Worm (Caenorhabditis elegans) whole organism, L3 larva: ENCODE results near the gene ntr-2.

Experiments
- R02D3.7 ChIP-seq: fragments of 150-350 bp; optimal IDR thresholded peaks from 2 replicates; lab custom pipeline; 2014; ENCODE audit warnings: missing biosample characterization, missing genetic modification characterization
- aly-2 ChIP-seq: fragments of 150-350 bp; optimal IDR thresholded peaks from 2 replicates; lab custom pipeline; 2014; ENCODE audit warnings: missing biosample characterization, missing genetic modification characterization
- ama-1 ChIP-seq: fragments of 150-350 bp; optimal IDR thresholded peaks from 2 replicates; lab custom pipeline; 2018
- ceh-28 ChIP-seq: fragments of 150-350 bp; optimal IDR thresholded peaks from 2 replicates; lab custom pipeline; 2014; ENCODE audit warnings: missing biosample characterization, missing genetic modification reagents, missing genetic modification characterization
- ceh-9 ChIP-seq: sonication (generic microtip); optimal IDR thresholded peaks from 2 replicates; lab custom pipeline; 2018; ENCODE audit warnings: missing biosample characterization, missing genetic modification characterization
- daf-12 ChIP-seq: fragments of 150-350 bp; optimal IDR thresholded peaks from 2 replicates; lab custom pipeline; 2014; ENCODE audit warnings: missing biosample characterization, missing genetic modification reagents, missing genetic modification characterization
- egl-5 ChIP-seq: fragments of 150-350 bp; optimal IDR thresholded peaks from 2 replicates; lab custom pipeline; 2017; ENCODE audit warnings: missing biosample characterization, missing genetic modification reagents, missing genetic modification characterization, inconsistent platforms
- elt-2 ChIP-seq: sonication (generic microtip); optimal IDR thresholded peaks from 2 replicates; lab custom pipeline; 2016; ENCODE audit warnings: missing genetic modification reagents, mild to moderate bottlenecking, missing genetic modification characterization, missing compliant biosample characterization
- elt-3 ChIP-seq, 3 experiments: fragments of 150-350 bp in 1 of 3; sonication (generic microtip) in 2 of 3; optimal IDR thresholded peaks; 2 replicates in 2 of 3; 4 replicates in 1 of 3; lab custom pipeline; 2014 to 2017; ENCODE audit warnings: missing biosample characterization in 3 of 3, missing genetic modification characterization in 3 of 3
- fkh-10 ChIP-seq: sonication (generic microtip); optimal IDR thresholded peaks from 2 replicates; lab custom pipeline; 2017; ENCODE audit warnings: missing biosample characterization, missing genetic modification reagents, missing genetic modification characterization
- fkh-2 ChIP-seq: fragments of 150-350 bp; optimal IDR thresholded peaks from 2 replicates; lab custom pipeline; 2014; ENCODE audit warnings: missing biosample characterization, missing genetic modification reagents, missing genetic modification characterization
- jun-1 ChIP-seq: fragments of 150-350 bp; optimal IDR thresholded peaks from 2 replicates; lab custom pipeline; 2014; ENCODE audit warnings: missing biosample characterization, missing genetic modification reagents, missing genetic modification characterization
- lin-15B ChIP-seq: fragments of 150-350 bp; optimal IDR thresholded peaks from 2 replicates; lab custom pipeline; 2014; ENCODE audit warnings: missing biosample characterization, missing genetic modification characterization
- lsy-12 ChIP-seq: sonication (generic microtip); optimal IDR thresholded peaks from 2 replicates; lab custom pipeline; 2016; ENCODE audit warnings: mild to moderate bottlenecking, missing genetic modification characterization, missing compliant biosample characterization
- mdl-1 ChIP-seq: fragments of 150-350 bp; optimal IDR thresholded peaks from 2 replicates; lab custom pipeline; 2014; ENCODE audit warnings: missing biosample characterization, missing genetic modification characterization
- nfya-1 ChIP-seq: sonication (generic microtip); optimal IDR thresholded peaks from 2 replicates; lab custom pipeline; 2017; ENCODE audit warnings: missing genetic modification characterization, mild to moderate bottlenecking, missing compliant biosample characterization, antibody characterized with exemption, moderate library complexity; ENCODE audit not compliant: insufficient read depth
- nhr-12 ChIP-seq: fragments of 150-350 bp; optimal IDR thresholded peaks from 2 replicates; lab custom pipeline; 2014; ENCODE audit warnings: missing biosample characterization, missing genetic modification characterization
- nhr-23 ChIP-seq: fragments of 150-350 bp; optimal IDR thresholded peaks from 2 replicates; lab custom pipeline; 2014; ENCODE audit warnings: missing biosample characterization, missing genetic modification reagents, missing genetic modification characterization
- nhr-237 ChIP-seq: fragments of 150-350 bp; optimal IDR thresholded peaks from 2 replicates; lab custom pipeline; 2014; ENCODE audit warnings: missing biosample characterization, missing genetic modification characterization
- nhr-43 ChIP-seq: sonication (generic microtip); optimal IDR thresholded peaks from 2 replicates; lab custom pipeline; 2016; ENCODE audit warnings: mild to moderate bottlenecking, missing genetic modification characterization, missing compliant biosample characterization; ENCODE audit not compliant: poor library complexity, severe bottlenecking
- nhr-67 ChIP-seq: fragments of 150-350 bp; optimal IDR thresholded peaks from 2 replicates; lab custom pipeline; 2014; ENCODE audit warnings: missing biosample characterization, missing genetic modification characterization
- nhr-77 ChIP-seq: fragments of 150-350 bp; optimal IDR thresholded peaks from 2 replicates; lab custom pipeline; 2014; ENCODE audit warnings: missing biosample characterization, missing genetic modification characterization
- pha-4 ChIP-seq: fragments of 150-350 bp; optimal IDR thresholded peaks from 2 replicates; lab custom pipeline; 2014; ENCODE audit warnings: missing biosample characterization, missing genetic modification reagents, missing genetic modification characterization
- pqm-1 ChIP-seq: fragments of 150-350 bp; optimal IDR thresholded peaks from 2 replicates; lab custom pipeline; 2017; ENCODE audit warnings: missing biosample characterization, missing genetic modification characterization, inconsistent platforms
- sea-2 ChIP-seq: fragments of 150-350 bp; sonication (generic microtip); optimal IDR thresholded peaks from 4 replicates; lab custom pipeline; 2014; ENCODE audit warnings: missing biosample characterization, missing genetic modification reagents, missing genetic modification characterization
- snpc-4 ChIP-seq: fragments of 150-350 bp; optimal IDR thresholded peaks from 2 replicates; lab custom pipeline; 2014; ENCODE audit warnings: missing biosample characterization, missing genetic modification characterization
- tbx-2 ChIP-seq: sonication (generic microtip); optimal IDR thresholded peaks from 2 replicates; lab custom pipeline; 2016; ENCODE audit warnings: mild to moderate bottlenecking, missing genetic modification characterization, missing compliant biosample characterization
- unc-39 ChIP-seq: sonication (generic microtip); optimal IDR thresholded peaks from 4 replicates; lab custom pipeline; 2017; ENCODE audit warnings: missing biosample characterization, missing genetic modification characterization
- zag-1 ChIP-seq: fragments of 150-350 bp; optimal IDR thresholded peaks from 2 replicates; lab custom pipeline; 2014; ENCODE audit warnings: missing biosample characterization, missing genetic modification characterization
- ztf-4 ChIP-seq: fragments of 150-350 bp; optimal IDR thresholded peaks from 2 replicates; lab custom pipeline; 2014; ENCODE audit warnings: missing biosample characterization, missing genetic modification characterization

Gene ntr-2

ce11 chrX:14946464-14947354, 18.0 kb upstream of the ntr-2 start:
- peak; percentile 2 for TF ChIP-seq snpc-4 (tag; lab: Kevin White, UChicago)
- peak; percentile 77 for TF ChIP-seq lin-15B (tag; lab: Kevin White, UChicago)
- peak; percentile 30 for TF ChIP-seq nfya-1 (tag; lab: Kevin White, UChicago)
- TF ChIP-seq jun-1 (tag; lab: Kevin White, UChicago): peak; percentile 52
- TF ChIP-seq aly-2 (tag; lab: Kevin White, UChicago): no peak
- peak; percentile 45 for TF ChIP-seq pha-4
- peak; percentile 73 for TF ChIP-seq egl-5 (tag; lab: Kevin White, UChicago)
- no peak for TF ChIP-seq ceh-28 (tag; lab: Kevin White, UChicago)
- TF ChIP-seq elt-2: peak; percentile 99
- TF ChIP-seq pqm-1: peak; percentile 94
- TF ChIP-seq fkh-10: no peak
- peak; percentile 20 for TF ChIP-seq nhr-43 (tag; lab: Kevin White, UChicago)
- TF ChIP-seq tbx-2 (tag; lab: Kevin White, UChicago): no peak
- TF ChIP-seq, all 47 proteins: peak for 9

ce11 chrX:14946217-14946463, 17.4 kb upstream of the ntr-2 start, which contains the start of gene mrp-5:
Gene mrp-5 (minus strand): TSS chrX:14946317.
- TF ChIP-seq R02D3.7 (tag; lab: Kevin White, UChicago) (no peak), fkh-10 (no peak), fkh-2 (tag; lab: Kevin White, UChicago) (no peak), nhr-237 (no peak), pha-4 (no peak), pqm-1 (no peak), nhr-67 (no peak), unc-39 (no peak), mdl-1 (no peak)

ce11 chrX:14938188-14938587, 9.4 kb upstream of the ntr-2 start:
- TF ChIP-seq snpc-4 (tag; lab: Kevin White, UChicago) (peak; percentile 80), jun-1 (tag; lab: Kevin White, UChicago) (no peak)

- no peak for TF ChIP-seq elt-2
- TF ChIP-seq snpc-4 (tag; lab: Kevin White, UChicago): peak; percentile 1
These were observed 2.7 kb upstream of the ntr-2 start for ce11 chrX:14931443-14931842.

ce11 chrX:14929512-14929911, 758 bp upstream of the ntr-2 start:
- no peak for TF ChIP-seq pqm-1
- no peak for TF ChIP-seq nhr-77
- TF ChIP-seq ztf-4: no peak
- TF ChIP-seq daf-12 (tag; lab: Kevin White, UChicago): no peak
- TF ChIP-seq nhr-67: no peak
- TF ChIP-seq, all 47 proteins: peak for 0

- TF ChIP-seq ztf-4 (no peak), ama-1 (lab: Kevin White, UChicago) (no peak), nhr-23 (tag; lab: Kevin White, UChicago) (no peak), fkh-10 (no peak), ceh-9 (tag; lab: Kevin White, UChicago) (no peak), mdl-1 (no peak), zag-1 (tag; lab: Kevin White, UChicago) (no peak), nhr-12 (tag; lab: Kevin White, UChicago) (no peak), aly-2 (tag; lab: Kevin White, UChicago) (no peak), pha-4 (no peak), sea-2 (GFP tag; lab: Kevin White, UChicago) (no peak), daf-12 (tag; lab: Kevin White, UChicago) (no peak), nhr-77 (no peak), elt-3 (tag; optimal IDR thresholded peaks at IDR 0.05; lab: Kevin White, UChicago) (no peak), ceh-28 (tag; lab: Kevin White, UChicago) (no peak), fkh-2 (tag; lab: Kevin White, UChicago) (no peak), lsy-12 (tag; lab: Kevin White, UChicago) (no peak)
These were observed 6.0 kb downstream of the ntr-2 start for ce11 chrX:14922758-14923157.
